Fruit fly (Drosophila melanogaster) whole organism, prepupa: ENCODE data around the gene Mlc1.

ENCODE experiments used
- Blimp-1 ChIP-seq: fragments of 200-800 bp; sonication (Bioruptor generic); optimal IDR thresholded peaks from 3 replicates; lab custom pipeline; 2017; ENCODE audit warnings: missing biosample characterization, missing genetic modification characterization, mild to moderate bottlenecking, moderate library complexity, missing genetic modification reagents
- CG10631 ChIP-seq: fragments of 200-800 bp; sonication (Bioruptor generic); optimal IDR thresholded peaks from 2 replicates; lab custom pipeline; 2016; ENCODE audit warnings: missing biosample characterization, missing genetic modification characterization
- CG11294 ChIP-seq: fragments of 200-800 bp; sonication (Bioruptor generic); IDR thresholded peaks from 2 replicates; pipeline ENCODE4 v1.3.6; 2022; ENCODE audit warnings: missing biosample characterization, missing genetic modification characterization
- CG11762 ChIP-seq: fragments of 200-800 bp; sonication (Bioruptor generic); optimal IDR thresholded peaks from 3 replicates; lab custom pipeline; 2016; ENCODE audit warnings: missing biosample characterization, missing genetic modification characterization; ENCODE audit not compliant: insufficient read depth
- CG11902 ChIP-seq: fragments of 200-800 bp; sonication (Bioruptor generic); optimal IDR thresholded peaks from 3 replicates; lab custom pipeline; 2016; ENCODE audit warnings: missing biosample characterization, missing genetic modification characterization
- CG15336 ChIP-seq: fragments of 200-800 bp; sonication (Bioruptor generic); IDR thresholded peaks from 2 replicates; pipeline ENCODE4 v1.3.6; 2022; ENCODE audit warnings: missing biosample characterization, missing genetic modification characterization
- CG16779 ChIP-seq: fragments of 200-800 bp; sonication (Bioruptor generic); optimal IDR thresholded peaks from 3 replicates; lab custom pipeline; 2017; ENCODE audit warnings: missing biosample characterization, mild to moderate bottlenecking, missing genetic modification characterization
- CG31627 ChIP-seq: fragments of 200-800 bp; sonication (Bioruptor generic); optimal IDR thresholded peaks from 3 replicates; lab custom pipeline; 2016; ENCODE audit warnings: missing biosample characterization, missing genetic modification characterization
- CG32006 ChIP-seq: fragments of 200-800 bp; sonication (Bioruptor generic); optimal IDR thresholded peaks from 3 replicates; lab custom pipeline; 2017; ENCODE audit warnings: missing biosample characterization, mild to moderate bottlenecking, missing genetic modification characterization
- CG34406 ChIP-seq: fragments of 200-800 bp; sonication (Bioruptor generic); optimal IDR thresholded peaks from 3 replicates; lab custom pipeline; 2016; ENCODE audit warnings: missing biosample characterization, missing genetic modification characterization
- CG3919 ChIP-seq: fragments of 200-800 bp; sonication (Bioruptor generic); optimal IDR thresholded peaks from 3 replicates; lab custom pipeline; 2016; ENCODE audit warnings: missing biosample characterization, missing genetic modification characterization
- CG6163 ChIP-seq: fragments of 200-800 bp; sonication (Bioruptor generic); IDR thresholded peaks from 3 replicates; pipeline ENCODE4 v1.3.6; 2022; ENCODE audit warnings: missing biosample characterization, missing genetic modification characterization
- CG6276 ChIP-seq: fragments of 200-800 bp; sonication (Bioruptor generic); optimal IDR thresholded peaks from 2 replicates; lab custom pipeline; 2017; ENCODE audit warnings: missing biosample characterization, mild to moderate bottlenecking, missing genetic modification characterization
- CG6792 ChIP-seq: fragments of 200-800 bp; sonication (Bioruptor generic); optimal IDR thresholded peaks from 3 replicates; lab custom pipeline; 2016; ENCODE audit warnings: missing biosample characterization, missing genetic modification characterization
- CG6808 ChIP-seq: fragments of 200-800 bp; sonication (Bioruptor generic); optimal IDR thresholded peaks from 3 replicates; lab custom pipeline; 2017; ENCODE audit warnings: missing biosample characterization, missing genetic modification characterization, mild to moderate bottlenecking, moderate library complexity, missing genetic modification reagents
- CG7368 ChIP-seq: fragments of 200-800 bp; sonication (Bioruptor generic); optimal IDR thresholded peaks from 3 replicates; lab custom pipeline; 2016; ENCODE audit warnings: missing biosample characterization, missing genetic modification characterization
- CG8119 ChIP-seq: fragments of 200-800 bp; sonication (Bioruptor generic); IDR thresholded peaks from 3 replicates; pipeline ENCODE4 v1.3.6; 2022; ENCODE audit warnings: missing biosample characterization, missing genetic modification characterization
- CG8319 ChIP-seq: fragments of 200-800 bp; sonication (Bioruptor generic); optimal IDR thresholded peaks from 3 replicates; lab custom pipeline; 2016; ENCODE audit warnings: missing biosample characterization, missing genetic modification characterization
- CG8632 ChIP-seq: fragments of 200-800 bp; sonication (Bioruptor generic); optimal IDR thresholded peaks from 3 replicates; lab custom pipeline; 2016; ENCODE audit warnings: missing biosample characterization, missing genetic modification characterization
- CG9139 ChIP-seq: fragments of 200-800 bp; sonication (Bioruptor generic); optimal IDR thresholded peaks from 3 replicates; lab custom pipeline; 2017; ENCODE audit warnings: missing biosample characterization, mild to moderate bottlenecking, missing genetic modification characterization
- Eip75B ChIP-seq: fragments of 200-800 bp; sonication (Bioruptor generic); optimal IDR thresholded peaks from 3 replicates; lab custom pipeline; 2016; ENCODE audit warnings: missing biosample characterization, missing genetic modification characterization
- Eip78C ChIP-seq: fragments of 200-800 bp; sonication (Bioruptor generic); peaks from one replicate; lab custom pipeline; 2016; ENCODE audit warnings: missing biosample characterization, missing genetic modification characterization
- Eip93F ChIP-seq: fragments of 200-800 bp; sonication (Bioruptor generic); optimal IDR thresholded peaks from 2 replicates; lab custom pipeline; 2016; ENCODE audit warnings: missing biosample characterization, mild to moderate bottlenecking, missing genetic modification characterization
- Ets21C ChIP-seq: fragments of 200-800 bp; sonication (Bioruptor generic); optimal IDR thresholded peaks from 3 replicates; lab custom pipeline; 2016; ENCODE audit warnings: missing biosample characterization, missing genetic modification characterization
- Ets96B ChIP-seq: fragments of 200-800 bp; optimal IDR thresholded peaks from 2 replicates; lab custom pipeline; 2019; ENCODE audit warnings: missing biosample characterization, mild to moderate bottlenecking, missing genetic modification characterization, moderate library complexity
- Gug ChIP-seq: fragments of 200-800 bp; sonication (Bioruptor generic); IDR thresholded peaks from 2 replicates; pipeline ENCODE4 v1.3.6; 2022; ENCODE audit warnings: missing biosample characterization, missing genetic modification characterization
- Hr38 ChIP-seq: sonication (Bioruptor generic); optimal IDR thresholded peaks from 2 replicates; lab custom pipeline; 2016; ENCODE audit warnings: missing biosample characterization, missing genetic modification characterization
- Hr39 ChIP-seq: fragments of 200-800 bp; sonication (Bioruptor generic); optimal IDR thresholded peaks from 2 replicates; lab custom pipeline; 2016; ENCODE audit warnings: missing biosample characterization, missing genetic modification characterization
- Lpt ChIP-seq: fragments of 200-800 bp; sonication (Bioruptor generic); optimal IDR thresholded peaks from 3 replicates; lab custom pipeline; 2016; ENCODE audit warnings: missing biosample characterization, missing genetic modification characterization
- Met ChIP-seq: fragments of 200-800 bp; sonication (Bioruptor generic); optimal IDR thresholded peaks from 3 replicates; lab custom pipeline; 2016; ENCODE audit warnings: missing biosample characterization, missing genetic modification characterization
- Sox102F ChIP-seq: fragments of 200-800 bp; sonication (Bioruptor generic); optimal IDR thresholded peaks from 2 replicates; lab custom pipeline; 2016; ENCODE audit warnings: missing biosample characterization, mild to moderate bottlenecking, missing genetic modification characterization
- Sox14 ChIP-seq: fragments of 200-800 bp; sonication (Bioruptor generic); optimal IDR thresholded peaks from 3 replicates; lab custom pipeline; 2016; ENCODE audit warnings: missing biosample characterization, missing genetic modification characterization
- Sox15 ChIP-seq: fragments of 200-800 bp; sonication (Bioruptor generic); optimal IDR thresholded peaks from 3 replicates; lab custom pipeline; 2016; ENCODE audit warnings: missing biosample characterization, missing genetic modification characterization
- achi ChIP-seq: fragments of 200-800 bp; sonication (Bioruptor generic); optimal IDR thresholded peaks from 3 replicates; lab custom pipeline; 2016; ENCODE audit warnings: missing biosample characterization, missing genetic modification characterization
- acj6 ChIP-seq: fragments of 200-800 bp; sonication (Bioruptor generic); optimal IDR thresholded peaks from 3 replicates; lab custom pipeline; 2016; ENCODE audit warnings: missing biosample characterization, missing genetic modification characterization
- cyc ChIP-seq: fragments of 200-800 bp; sonication (Bioruptor generic); optimal IDR thresholded peaks from 3 replicates; lab custom pipeline; 2016; ENCODE audit warnings: missing biosample characterization, missing genetic modification characterization
- dac ChIP-seq: fragments of 200-800 bp; sonication (Bioruptor generic); optimal IDR thresholded peaks from 2 replicates; lab custom pipeline; 2017; ENCODE audit warnings: missing biosample characterization, mild to moderate bottlenecking, missing genetic modification characterization
- eg ChIP-seq: fragments of 200-800 bp; sonication (Bioruptor generic); IDR thresholded peaks from 3 replicates; pipeline ENCODE4 v1.3.6; 2022; ENCODE audit warnings: missing biosample characterization, missing genetic modification characterization
- esn ChIP-seq: fragments of 200-800 bp; sonication (Bioruptor generic); optimal IDR thresholded peaks from 2 replicates; lab custom pipeline; 2016; ENCODE audit warnings: missing biosample characterization, mild to moderate bottlenecking, missing genetic modification characterization, moderate library complexity
- fd59A ChIP-seq: fragments of 200-800 bp; sonication (Bioruptor generic); optimal IDR thresholded peaks from 2 replicates; lab custom pipeline; 2017; ENCODE audit warnings: missing biosample characterization, mild to moderate bottlenecking, missing genetic modification characterization, missing genetic modification reagents
- fd85E ChIP-seq: fragments of 200-800 bp; sonication (Bioruptor generic); optimal IDR thresholded peaks from 3 replicates; lab custom pipeline; 2016; ENCODE audit warnings: missing biosample characterization, missing genetic modification characterization
- fkh ChIP-seq: fragments of 200-800 bp; sonication (Bioruptor generic); optimal IDR thresholded peaks from 3 replicates; lab custom pipeline; 2017; ENCODE audit warnings: missing biosample characterization, mild to moderate bottlenecking, missing genetic modification characterization, moderate library complexity
- pdm3 ChIP-seq: fragments of 200-800 bp; sonication (Bioruptor generic); optimal IDR thresholded peaks from 3 replicates; lab custom pipeline; 2016; ENCODE audit warnings: missing biosample characterization, missing genetic modification characterization
- salr ChIP-seq, 2 experiments: fragments of 200-800 bp; sonication (Bioruptor generic); optimal IDR thresholded peaks; 3 replicates each; lab custom pipeline; 2016 to 2018; ENCODE audit warnings: missing biosample characterization in 2 of 2, missing genetic modification characterization in 2 of 2, mild to moderate bottlenecking in 1 of 2
- spab ChIP-seq: fragments of 200-800 bp; sonication (Bioruptor generic); optimal IDR thresholded peaks from 2 replicates; lab custom pipeline; 2017; ENCODE audit warnings: missing biosample characterization, mild to moderate bottlenecking, missing genetic modification characterization, missing genetic modification reagents
- ss ChIP-seq, 2 experiments: fragments of 200-800 bp; sonication (Bioruptor generic); optimal IDR thresholded peaks; 2 replicates in 1 of 2; 3 replicates in 1 of 2; lab custom pipeline; 2017 to 2018; ENCODE audit warnings: mild to moderate bottlenecking in 2 of 2, missing biosample characterization in 2 of 2, missing genetic modification characterization in 2 of 2, moderate library complexity in 1 of 2
- svp ChIP-seq: fragments of 200-800 bp; sonication (Bioruptor generic); peaks from one replicate; lab custom pipeline; 2016; ENCODE audit warnings: missing biosample characterization, missing genetic modification characterization
- vri ChIP-seq: fragments of 200-800 bp; sonication (Bioruptor generic); optimal IDR thresholded peaks from 3 replicates; lab custom pipeline; 2016; ENCODE audit warnings: missing biosample characterization, mild to moderate bottlenecking, missing genetic modification characterization

Mlc1 gene

DNA sequence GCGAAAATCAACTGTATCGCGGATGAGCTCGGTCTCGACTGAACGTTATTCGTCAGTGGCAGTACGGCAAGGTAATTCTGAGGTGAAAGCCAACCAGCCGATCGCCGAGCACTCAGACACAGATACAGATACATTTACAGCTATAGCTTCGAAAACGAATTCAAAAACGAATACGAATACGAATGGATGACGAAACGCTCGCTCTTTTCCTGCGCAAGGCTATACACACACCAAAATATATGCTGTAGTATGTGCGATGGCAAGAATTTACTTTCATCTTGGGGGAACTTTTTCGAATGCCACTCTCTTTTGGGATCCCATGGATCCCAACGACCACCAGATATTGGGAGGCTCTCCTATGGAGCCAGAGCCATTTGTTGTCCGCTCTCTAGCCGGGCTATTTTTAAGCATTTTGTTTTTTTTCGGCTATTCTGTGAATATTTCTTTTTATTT is at the start of gene Mlc1:
Gene Mlc1 (minus strand): TSS at position 51 of the 453 bp plus-strand sequence.
- TF ChIP-seq Gug (GFP tag; lab: Robert Waterston, UW) (no peak), CG8119 (GFP tag; lab: Robert Waterston, UW) (no peak), CG7368 (GFP tag; lab: Kevin White, UChicago) (no peak), CG6276 (GFP tag; lab: Kevin White, UChicago) (no peak), achi (GFP tag; lab: Kevin White, UChicago) (no peak)
- TF ChIP-seq, all 60 proteins: peak for 0

DNA sequence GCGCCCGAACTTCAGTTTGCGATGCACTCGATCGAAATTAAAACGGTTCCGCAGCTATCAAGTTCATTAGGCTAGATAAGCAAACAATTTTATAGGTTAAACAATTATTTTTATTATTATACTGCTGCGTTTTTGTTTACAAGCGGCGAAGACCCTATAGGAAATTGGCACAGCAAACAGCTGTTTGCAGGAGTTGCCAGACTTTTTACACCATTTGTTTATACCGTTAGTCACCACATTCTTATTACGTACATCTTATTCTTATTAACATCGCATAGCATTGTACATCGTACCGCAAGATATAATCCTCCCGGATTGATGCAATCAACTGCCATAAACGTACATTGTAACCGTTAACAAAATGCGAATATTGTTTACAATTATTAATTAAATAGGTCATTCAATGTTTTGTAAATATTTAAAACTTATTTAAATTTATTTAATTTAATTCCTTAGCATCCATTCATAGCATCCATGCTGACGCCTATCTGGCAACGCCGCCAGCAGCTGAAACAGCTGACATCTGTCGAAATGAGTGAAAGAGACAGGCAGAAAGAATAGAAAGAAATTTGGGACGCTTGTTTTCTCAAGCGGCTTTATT is 46.7 kb upstream of the Mlc1 start, which contains the start of the genes CROT and CG12877:
Gene CROT (minus strand): TSS at position 171 of the 601 bp plus-strand sequence.
Gene CG12877 (plus strand): TSS at position 520 of the 601 bp plus-strand sequence.
- TF ChIP-seq cyc (GFP tag; lab: Kevin White, UChicago) (peak; percentile 71), pdm3 (GFP tag; lab: Kevin White, UChicago) (peak; percentile 84), Ets96B (tag; lab: Kevin White, UChicago) (peak; percentile 70), CG15336 (GFP tag; lab: Robert Waterston, UW) (peak; percentile 66), CG11294 (peak; percentile 78; the same call in 1 of the 2 replicates), esn (GFP tag; lab: Kevin White, UChicago) (peak; percentile 82), Eip93F (GFP tag; lab: Kevin White, UChicago) (peak; percentile 28), Eip78C (GFP tag; lab: Kevin White, UChicago) (peak; percentile 90), eg (GFP tag; lab: Robert Waterston, UW) (peak; percentile 85), Lpt (peak; percentile 59), Met (GFP tag; lab: Kevin White, UChicago) (peak; percentile 77), Hr39 (GFP tag; lab: Kevin White, UChicago) (peak; percentile 70), CG6276 (GFP tag; lab: Kevin White, UChicago) (no peak), CG16779 (tag; lab: Kevin White, UChicago) (no peak), CG8319 (GFP tag; lab: Kevin White, UChicago) (peak; percentile 62), CG11762 (GFP tag; lab: Kevin White, UChicago) (peak; percentile 51), Sox14 (GFP tag; lab: Kevin White, UChicago) (peak; percentile 75), fd59A (GFP tag; lab: Kevin White, UChicago) (peak; percentile 70), dac (GFP tag; lab: Kevin White, UChicago) (peak; percentile 54), CG3919 (GFP tag; lab: Kevin White, UChicago) (peak; percentile 72), CG7368 (GFP tag; lab: Kevin White, UChicago) (peak; percentile 69), CG8119 (GFP tag; lab: Robert Waterston, UW) (peak; percentile 57), Blimp-1 (GFP tag; lab: Kevin White, UChicago) (peak; percentile 41), CG34406 (peak; percentile 82), CG10631 (GFP tag; lab: Kevin White, UChicago) (peak; percentile 93), Sox102F (peak; percentile 75), vri (GFP tag; lab: Kevin White, UChicago) (peak; percentile 5), fkh (GFP tag; lab: Kevin White, UChicago) (peak; percentile 96), Eip75B (peak; percentile 70), CG6792 (GFP tag; lab: Kevin White, UChicago) (peak; percentile 69), CG9139 (GFP tag; lab: Kevin White, UChicago) (no peak), acj6 (GFP tag; lab: Kevin White, UChicago) (peak; percentile 85), achi (GFP tag; lab: Kevin White, UChicago) (peak; percentile 81), salr (GFP tag; optimal IDR thresholded peaks at IDR 0.05; lab: Kevin White, UChicago) (peak; percentile 70 to 78), Sox15 (GFP tag; lab: Kevin White, UChicago) (peak; percentile 82), Ets21C (GFP tag; lab: Kevin White, UChicago) (no peak), CG32006 (GFP tag; lab: Kevin White, UChicago) (peak; percentile 85), fd85E (GFP tag; lab: Kevin White, UChicago) (peak; percentile 19), spab (GFP tag; lab: Kevin White, UChicago) (peak; percentile 44), CG6163 (peak; percentile 72), CG31627 (peak; percentile 75), CG6808 (peak; percentile 54), svp (GFP tag; lab: Kevin White, UChicago) (peak; percentile 67), CG11902 (GFP tag; lab: Kevin White, UChicago) (peak; percentile 65), ss (GFP tag; optimal IDR thresholded peaks at IDR 0.05; lab: Kevin White, UChicago) (peak in 1 of 2 experiments; percentile 46), Hr38 (no peak), CG8632 (GFP tag; lab: Kevin White, UChicago) (peak; percentile 78)
